Worm (Caenorhabditis elegans): ENCODE measurements around the gene F44E7.5.

Gene F44E7.5

DNA sequence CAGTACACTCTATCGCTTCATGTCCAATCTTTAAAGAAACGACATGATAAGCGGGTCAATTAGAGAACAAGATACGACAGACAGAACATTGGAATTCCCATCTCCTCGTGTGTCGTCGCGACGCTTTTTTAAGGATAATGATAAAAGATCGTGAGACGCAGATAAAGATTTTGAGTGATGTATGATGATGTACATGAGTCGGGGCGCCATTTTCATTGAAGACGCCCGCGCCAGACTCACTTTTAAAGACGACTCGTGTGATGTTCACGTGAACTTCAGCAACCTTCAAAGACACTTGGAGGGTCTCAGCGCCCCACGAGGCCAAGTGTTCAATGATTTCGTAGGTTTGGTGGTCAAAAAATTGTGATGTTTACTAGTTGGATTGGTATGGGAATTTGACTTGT, 12.4 kb downstream of the F44E7.5 start (continued):
- TF ChIP-seq gei-17 (GFP tag; optimal IDR thresholded peaks at IDR 0.05) (no peak), C06A6.2 (GFP tag; conservative IDR thresholded peaks at IDR 0.05) (peak; percentile 37; the same call in 1 of the 2 replicates)

- TF ChIP-seq cebp-2 (GFP tag; IDR thresholded peaks at IDR 0.05) (no peak), unc-130 (GFP tag; optimal IDR thresholded peaks at IDR 0.05) (no peak), fkh-3 (tag; optimal IDR thresholded peaks at IDR 0.05) (no peak), hrde-1 (tag; optimal IDR thresholded peaks at IDR 0.05; ENCODE audit: borderline replicate concordance) (no peak), lir-1 (GFP tag; conservative IDR thresholded peaks at IDR 0.05) (no peak), lin-26 (GFP tag; IDR thresholded peaks at IDR 0.05) (no peak), sea-2 (GFP tag; IDR thresholded peaks at IDR 0.05) (no peak), aptf-3 (GFP tag; IDR thresholded peaks at IDR 0.05) (no peak), snpc-3.4 (tag; optimal IDR thresholded peaks at IDR 0.05) (no peak), attf-3 (GFP tag; conservative IDR thresholded peaks at IDR 0.05) (no peak), attf-5 (GFP tag; optimal IDR thresholded peaks at IDR 0.05) (no peak), dpl-1 (GFP tag; optimal IDR thresholded peaks at IDR 0.05) (no peak)
These were observed 15.6 kb downstream of the F44E7.5 start, which contains the start of gene pgph-2 for ce11 chrV:5765081-5765480. TSS of gene pgph-2 (plus strand) at chrV:5765127.

DNA sequence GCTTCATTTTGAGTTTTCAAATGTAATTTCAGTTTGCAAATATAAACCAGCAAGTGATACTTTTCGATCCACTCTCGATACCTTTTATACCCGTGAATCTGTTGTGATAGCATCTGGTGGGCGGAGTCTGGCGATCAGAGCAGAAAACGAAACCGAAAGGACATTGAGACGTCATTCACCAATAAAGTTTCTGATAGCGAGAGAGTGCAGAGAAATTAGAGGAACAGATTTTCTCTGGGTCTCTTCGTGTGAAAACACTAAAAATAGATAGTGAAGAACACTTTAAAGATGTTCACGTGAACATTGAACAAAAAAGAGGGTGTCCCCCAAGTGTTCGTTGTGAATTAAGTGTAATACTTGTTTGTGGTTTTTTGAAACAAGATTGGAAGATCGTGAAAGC, 16.9 kb downstream of the F44E7.5 start, which contains the start of gene pgph-3:
Gene pgph-3, minus strand, starts transcription at position 60 of the 400 bp plus-strand sequence.
- peak; percentile 8 for TF ChIP-seq ZK185.1 (tag; optimal IDR thresholded peaks at IDR 0.05; ENCODE audit: poor library complexity, severe bottlenecking)
- TF ChIP-seq ceh-27 (GFP tag; optimal IDR thresholded peaks at IDR 0.05): peak; percentile 38
- no peak for TF ChIP-seq F22D6.2 (tag; optimal IDR thresholded peaks at IDR 0.05)
- peak; percentile 57 for TF ChIP-seq ztf-26 (tag; optimal IDR thresholded peaks at IDR 0.05)
- TF ChIP-seq F37B4.10 (GFP tag; IDR thresholded peaks at IDR 0.05): no peak
- TF ChIP-seq F33H1.4 (GFP tag; IDR thresholded peaks at IDR 0.05): no peak
- peak; percentile 78 for TF ChIP-seq nhr-80 (tag; optimal IDR thresholded peaks at IDR 0.05)
- TF ChIP-seq lin-35 (GFP tag; optimal IDR thresholded peaks at IDR 0.05): peak in 1 of 3 experiments; percentile 13
- TF ChIP-seq aptf-3 (GFP tag; IDR thresholded peaks at IDR 0.05): no peak
- TF ChIP-seq somi-1 (GFP tag; optimal IDR thresholded peaks at IDR 0.05): peak; percentile 40
- TF ChIP-seq lsy-27 (tag; optimal IDR thresholded peaks at IDR 0.05; ENCODE audit: borderline replicate concordance, insufficient read depth): no peak
- TF ChIP-seq lin-40 (tag; optimal IDR thresholded peaks at IDR 0.05): peak; percentile 81
- TF ChIP-seq atf-7 (tag; optimal IDR thresholded peaks at IDR 0.05): peak; percentile 55
- peak; percentile 28 for TF ChIP-seq ets-4 (GFP tag; optimal IDR thresholded peaks at IDR 0.05)
- TF ChIP-seq ceh-79 (tag; optimal IDR thresholded peaks at IDR 0.05): no peak
- 0 out of 2 replicates have a peak, but pooled peaks have one; percentile 39 for TF ChIP-seq Y56A3A.18 (GFP tag; IDR thresholded peaks at IDR 0.05)
- peak; percentile 37; the same call in 1 of the 2 replicates for TF ChIP-seq C06A6.2 (GFP tag; conservative IDR thresholded peaks at IDR 0.05)
- peak; percentile 68; the same call in 1 of the 2 replicates for TF ChIP-seq hmg-1.2 (GFP tag; IDR thresholded peaks at IDR 0.05)

- no peak for TF ChIP-seq ztf-22 (GFP tag; optimal IDR thresholded peaks at IDR 0.05)
- no peak for TF ChIP-seq lin-26 (GFP tag; IDR thresholded peaks at IDR 0.05)
- TF ChIP-seq cebp-1 (GFP tag; IDR thresholded peaks at IDR 0.05): no peak
- no peak for TF ChIP-seq cebp-1 (tag; optimal IDR thresholded peaks at IDR 0.05)
- TF ChIP-seq lin-40 (tag; optimal IDR thresholded peaks at IDR 0.05): no peak
- no peak for TF ChIP-seq rec-8 (tag; optimal IDR thresholded peaks at IDR 0.05)
These were observed 20.6 kb downstream of the F44E7.5 start, which contains the start of gene C53A3.1 for ce11 chrV:5760132-5760531. TSS of gene C53A3.1 (minus strand) at chrV:5760232.

Data from whole organism, young adult.